Fruit fly (Drosophila melanogaster): ENCODE data around the gene Nmd3.
A peak's percentile ranks its signal among the peaks of the same experiment; 100 is the strongest.

The Nmd3 gene

dm6 chrX:2145114-2145513 lies 39.4 kb downstream of the Nmd3 start, which contains the start of gene Pgd (continued):
- no peak for TF ChIP-seq Lim3 (GFP tag; IDR thresholded peaks at IDR 0.05)
- no peak for TF ChIP-seq dmrt11E (tag; optimal IDR thresholded peaks at IDR 0.05)
- no peak for TF ChIP-seq slbo (GFP tag; IDR thresholded peaks at IDR 0.05)
- no peak for TF ChIP-seq HLH54F (GFP tag; optimal IDR thresholded peaks at IDR 0.05)
- TF ChIP-seq unc-4 (GFP tag; IDR thresholded peaks at IDR 0.05; ENCODE audit: partially characterized antibody) = peak; percentile 79
- no peak for TF ChIP-seq zfh2 (GFP tag; optimal IDR thresholded peaks at IDR 0.05)
- TF ChIP-seq CG32772 (GFP tag; IDR thresholded peaks at IDR 0.05) = no peak
- TF ChIP-seq maf-S (GFP tag; optimal IDR thresholded peaks at IDR 0.05) = no peak
- no peak for TF ChIP-seq CG9727 (GFP tag; optimal IDR thresholded peaks at IDR 0.05)
- peak; percentile 70; the same call in 1 of the 4 replicates for TF ChIP-seq chinmo (GFP tag; IDR thresholded peaks at IDR 0.05; ENCODE audit: partially characterized antibody)
- TF ChIP-seq al (GFP tag; IDR thresholded peaks at IDR 0.05) = no peak
- TF ChIP-seq CG7928 (GFP tag; optimal IDR thresholded peaks at IDR 0.05) = no peak
- TF ChIP-seq bsh (GFP tag; optimal IDR thresholded peaks at IDR 0.05) = no peak
- TF ChIP-seq pho (GFP tag; optimal IDR thresholded peaks at IDR 0.05) = no peak
- TF ChIP-seq CG10543 (GFP tag; optimal IDR thresholded peaks at IDR 0.05) = no peak
- no peak for TF ChIP-seq kay (GFP tag; optimal IDR thresholded peaks at IDR 0.05)
- TF ChIP-seq CG1832 (GFP tag; optimal IDR thresholded peaks at IDR 0.05) = no peak
- no peak for TF ChIP-seq CG15011 (GFP tag; optimal IDR thresholded peaks at IDR 0.05)
- TF ChIP-seq CG6272 (GFP tag; IDR thresholded peaks at IDR 0.05) = no peak
- TF ChIP-seq shn (GFP tag; optimal IDR thresholded peaks at IDR 0.05) = no peak
- TF ChIP-seq CG12071 (GFP tag; optimal IDR thresholded peaks at IDR 0.05) = no peak
- no peak for TF ChIP-seq odd (GFP tag; optimal IDR thresholded peaks at IDR 0.05)
- no peak for TF ChIP-seq CG1529 (GFP tag; optimal IDR thresholded peaks at IDR 0.05)
- TF ChIP-seq CG7556 (GFP tag; optimal IDR thresholded peaks at IDR 0.05) = no peak
- no peak for TF ChIP-seq CG6689 (GFP tag; IDR thresholded peaks at IDR 0.05)
- no peak for TF ChIP-seq CG1647 (GFP tag; optimal IDR thresholded peaks at IDR 0.05)
- peak; percentile 37; the same call in 1 of the 3 replicates for TF ChIP-seq zen2 (GFP tag; IDR thresholded peaks at IDR 0.05; ENCODE audit: partially characterized antibody)
- peak; percentile 3 for TF ChIP-seq mirr (GFP tag; optimal IDR thresholded peaks at IDR 0.05)
- TF ChIP-seq Deaf1 (tag; optimal IDR thresholded peaks at IDR 0.05) = no peak
- no peak for TF ChIP-seq Chrac-16 (GFP tag; optimal IDR thresholded peaks at IDR 0.05)
- TF ChIP-seq D (optimal IDR thresholded peaks at IDR 0.05) = no peak
- no peak for TF ChIP-seq D (GFP tag; optimal IDR thresholded peaks at IDR 0.05)
- TF ChIP-seq CG7745 (tag; optimal IDR thresholded peaks at IDR 0.05) = no peak
- TF ChIP-seq CG15601 (tag; optimal IDR thresholded peaks at IDR 0.05) = no peak
- no peak for TF ChIP-seq wek (GFP tag; optimal IDR thresholded peaks at IDR 0.05)
- TF ChIP-seq ewg (GFP tag; optimal IDR thresholded peaks at IDR 0.05) = no peak
- TF ChIP-seq BEAF-32 (GFP tag; optimal IDR thresholded peaks at IDR 0.05) = peak; percentile 71
- no peak for TF ChIP-seq peb (GFP tag; IDR thresholded peaks at IDR 0.05)
- no peak for TF ChIP-seq ro (GFP tag; IDR thresholded peaks at IDR 0.05)
- TF ChIP-seq eve (GFP tag; optimal IDR thresholded peaks at IDR 0.05) = no peak
- no peak for TF ChIP-seq tgo (GFP tag; IDR thresholded peaks at IDR 0.05)
- no peak for TF ChIP-seq HLH3B (GFP tag; IDR thresholded peaks at IDR 0.05)
- TF ChIP-seq nerfin-2 (GFP tag; IDR thresholded peaks at IDR 0.05; ENCODE audit: partially characterized antibody) = no peak
- TF ChIP-seq fd64A (GFP tag; optimal IDR thresholded peaks at IDR 0.05) = no peak
- TF ChIP-seq CG2199 (GFP tag; IDR thresholded peaks at IDR 0.05) = no peak
- no peak for TF ChIP-seq tna (GFP tag; IDR thresholded peaks at IDR 0.05; ENCODE audit: partially characterized antibody)
- peak; percentile 58 for TF ChIP-seq nom (GFP tag; optimal IDR thresholded peaks at IDR 0.05)
- TF ChIP-seq dysf (GFP tag; IDR thresholded peaks at IDR 0.05) = no peak
- no peak for TF ChIP-seq corto (GFP tag; optimal IDR thresholded peaks at IDR 0.05)
- no peak for TF ChIP-seq bowl (GFP tag; IDR thresholded peaks at IDR 0.05)
- no peak for TF ChIP-seq Antp (GFP tag; optimal IDR thresholded peaks at IDR 0.05)
- no peak for TF ChIP-seq CG5953 (GFP tag; IDR thresholded peaks at IDR 0.05)

Measured in whole organism, embryonic.